Fruit fly (Drosophila melanogaster): Measurements from ENCODE around the gene Reph.

The Reph gene

dm6 chr2L:3803466-3804143 is at the start of gene Reph (continued):
- TF ChIP-seq D19A (tag; optimal IDR thresholded peaks at IDR 0.05), result no peak
- TF ChIP-seq eyg (GFP tag; optimal IDR thresholded peaks at IDR 0.05), result no peak
- TF ChIP-seq crc (GFP tag; optimal IDR thresholded peaks at IDR 0.05), result no peak
- TF ChIP-seq ftz-f1 (GFP tag; optimal IDR thresholded peaks at IDR 0.05), result no peak
- no peak for TF ChIP-seq so (GFP tag; IDR thresholded peaks at IDR 0.05)
- TF ChIP-seq Fer1 (GFP tag; optimal IDR thresholded peaks at IDR 0.05), result peak; percentile 58
- peak; percentile 38 for TF ChIP-seq Hmr (GFP tag; optimal IDR thresholded peaks at IDR 0.05)
- TF ChIP-seq NC2α (GFP tag; optimal IDR thresholded peaks at IDR 0.05), result no peak
- TF ChIP-seq z (GFP tag; IDR thresholded peaks at IDR 0.05), result no peak
- no peak for TF ChIP-seq CG2889 (GFP tag; IDR thresholded peaks at IDR 0.05)
- no peak for TF ChIP-seq hth (optimal IDR thresholded peaks at IDR 0.05)
- no peak for TF ChIP-seq trh (GFP tag; optimal IDR thresholded peaks at IDR 0.05)
- no peak for TF ChIP-seq tio (GFP tag; optimal IDR thresholded peaks at IDR 0.05)
- TF ChIP-seq pzg (GFP tag; optimal IDR thresholded peaks at IDR 0.05), result peak; percentile 13
- no peak for TF ChIP-seq maf-S (GFP tag; optimal IDR thresholded peaks at IDR 0.05)
- TF ChIP-seq CG12236 (GFP tag; optimal IDR thresholded peaks at IDR 0.05), result no peak
- no peak for TF ChIP-seq CG11560 (tag; IDR thresholded peaks at IDR 0.05)
- TF ChIP-seq C15 (GFP tag; IDR thresholded peaks at IDR 0.05), result no peak
- no peak for TF ChIP-seq wek (GFP tag; optimal IDR thresholded peaks at IDR 0.05)
- TF ChIP-seq PHDP (tag; optimal IDR thresholded peaks at IDR 0.05), result no peak
- no peak for TF ChIP-seq ems (GFP tag; optimal IDR thresholded peaks at IDR 0.05)
- TF ChIP-seq CG7745 (tag; optimal IDR thresholded peaks at IDR 0.05), result no peak
- TF ChIP-seq CG11696 (GFP tag; IDR thresholded peaks at IDR 0.05), result no peak
- peak; percentile 32 for TF ChIP-seq Hand (GFP tag; optimal IDR thresholded peaks at IDR 0.05)
- no peak for TF ChIP-seq D (optimal IDR thresholded peaks at IDR 0.05)
- TF ChIP-seq D (GFP tag; optimal IDR thresholded peaks at IDR 0.05), result peak; percentile 8
- no peak for TF ChIP-seq E2f2 (GFP tag; IDR thresholded peaks at IDR 0.05)
- no peak for TF ChIP-seq CG8359 (GFP tag; optimal IDR thresholded peaks at IDR 0.05; ENCODE audit: borderline replicate concordance)
- TF ChIP-seq CG43689 (GFP tag; IDR thresholded peaks at IDR 0.05), result no peak
- no peak for TF ChIP-seq ranshi (GFP tag; IDR thresholded peaks at IDR 0.05)
- peak; percentile 52; the same call in 1 of the 3 replicates for TF ChIP-seq sr (GFP tag; IDR thresholded peaks at IDR 0.05)
- TF ChIP-seq CG11398 (GFP tag; optimal IDR thresholded peaks at IDR 0.05), result no peak
- no peak for TF ChIP-seq unpg (GFP tag; optimal IDR thresholded peaks at IDR 0.05)
- no peak for TF ChIP-seq CG34422 (GFP tag; IDR thresholded peaks at IDR 0.05)
- no peak for TF ChIP-seq CG31365 (tag; optimal IDR thresholded peaks at IDR 0.05)
- TF ChIP-seq gcm2 (GFP tag; optimal IDR thresholded peaks at IDR 0.05), result no peak
- no peak for TF ChIP-seq CG4328 (GFP tag; optimal IDR thresholded peaks at IDR 0.05)
- TF ChIP-seq CG15696 (tag; optimal IDR thresholded peaks at IDR 0.05), result no peak
- no peak for TF ChIP-seq aop (GFP tag; IDR thresholded peaks at IDR 0.05)
- no peak for TF ChIP-seq CG9817 (tag; optimal IDR thresholded peaks at IDR 0.05)
- no peak for TF ChIP-seq Dref (GFP tag; IDR thresholded peaks at IDR 0.05)
- no peak for TF ChIP-seq Jarid2 (GFP tag; optimal IDR thresholded peaks at IDR 0.05)
- no peak for TF ChIP-seq Kr (GFP tag; optimal IDR thresholded peaks at IDR 0.05)
- peak; percentile 31 for TF ChIP-seq Meics (GFP tag; optimal IDR thresholded peaks at IDR 0.05)
- TF ChIP-seq CG1602 (GFP tag; optimal IDR thresholded peaks at IDR 0.05), result no peak
- no peak for TF ChIP-seq CG4854 (GFP tag; optimal IDR thresholded peaks at IDR 0.05)
- TF ChIP-seq Asciz (GFP tag; optimal IDR thresholded peaks at IDR 0.05), result no peak
- TF ChIP-seq CG7928 (GFP tag; optimal IDR thresholded peaks at IDR 0.05), result no peak
- TF ChIP-seq NK7.1 (GFP tag; optimal IDR thresholded peaks at IDR 0.05), result no peak
- no peak for TF ChIP-seq mld (GFP tag; IDR thresholded peaks at IDR 0.05; ENCODE audit: partially characterized antibody)
- TF ChIP-seq cg (GFP tag; optimal IDR thresholded peaks at IDR 0.05), result peak; percentile 98
- TF ChIP-seq CG7372 (GFP tag; IDR thresholded peaks at IDR 0.05), result no peak
